Worm (Caenorhabditis elegans) whole organism, mixed stage, embryonic: ENCODE results near the gene D1053.2.

Source experiments
- ceh-43 ChIP-seq: fragments of 200-800 bp; sonication (Bioruptor generic); optimal IDR thresholded peaks from 2 replicates; lab custom pipeline; 2018; ENCODE audit warnings: mild to moderate bottlenecking, missing genetic modification characterization, moderate library complexity, missing compliant biosample characterization
- ces-1 ChIP-seq: fragments of 150-350 bp; optimal IDR thresholded peaks from 2 replicates; lab custom pipeline; 2014; ENCODE audit warnings: missing biosample characterization, missing genetic modification reagents, missing genetic modification characterization
- cnd-1 ChIP-seq: fragments of 200-800 bp; sonication (Bioruptor generic); optimal IDR thresholded peaks from 2 replicates; lab custom pipeline; 2018; ENCODE audit warnings: mild to moderate bottlenecking, missing genetic modification characterization, missing compliant biosample characterization
- flh-1 ChIP-seq: fragments of 200-800 bp; sonication (Bioruptor generic); optimal IDR thresholded peaks from 2 replicates; lab custom pipeline; 2018; ENCODE audit warnings: mild to moderate bottlenecking, missing genetic modification characterization, moderate library complexity, missing compliant biosample characterization
- lin-13 ChIP-seq: fragments of 150-350 bp; optimal IDR thresholded peaks from 2 replicates; lab custom pipeline; 2014; ENCODE audit warnings: missing biosample characterization, missing genetic modification characterization
- lin-32 ChIP-seq: fragments of 200-800 bp; sonication (Bioruptor generic); optimal IDR thresholded peaks from 2 replicates; lab custom pipeline; 2018; ENCODE audit warnings: mild to moderate bottlenecking, missing genetic modification characterization, missing compliant biosample characterization
- nhr-12 ChIP-seq: fragments of 150-350 bp; optimal IDR thresholded peaks from 2 replicates; lab custom pipeline; 2014; ENCODE audit warnings: missing biosample characterization, missing genetic modification characterization
- nhr-237 ChIP-seq: fragments of 150-350 bp; optimal IDR thresholded peaks from 2 replicates; lab custom pipeline; 2014; ENCODE audit warnings: missing biosample characterization, missing genetic modification characterization
- nhr-76 ChIP-seq: sonication (generic microtip); optimal IDR thresholded peaks from 2 replicates; lab custom pipeline; 2017; ENCODE audit warnings: missing biosample characterization, missing genetic modification characterization
- snpc-4 ChIP-seq: fragments of 150-350 bp; optimal IDR thresholded peaks from 2 replicates; lab custom pipeline; 2014; ENCODE audit warnings: missing biosample characterization, missing genetic modification characterization
- unc-39 ChIP-seq: fragments of 150-350 bp; optimal IDR thresholded peaks from 2 replicates; lab custom pipeline; 2014; ENCODE audit warnings: missing biosample characterization, missing genetic modification characterization
- unc-62 ChIP-seq: fragments of 150-350 bp; optimal IDR thresholded peaks from 2 replicates; lab custom pipeline; 2014; ENCODE audit warnings: missing biosample characterization, missing genetic modification reagents, missing genetic modification characterization
- ztf-11 ChIP-seq: fragments of 150-350 bp; optimal IDR thresholded peaks from 2 replicates; lab custom pipeline; 2014; ENCODE audit warnings: missing biosample characterization, missing genetic modification characterization

DNA sequence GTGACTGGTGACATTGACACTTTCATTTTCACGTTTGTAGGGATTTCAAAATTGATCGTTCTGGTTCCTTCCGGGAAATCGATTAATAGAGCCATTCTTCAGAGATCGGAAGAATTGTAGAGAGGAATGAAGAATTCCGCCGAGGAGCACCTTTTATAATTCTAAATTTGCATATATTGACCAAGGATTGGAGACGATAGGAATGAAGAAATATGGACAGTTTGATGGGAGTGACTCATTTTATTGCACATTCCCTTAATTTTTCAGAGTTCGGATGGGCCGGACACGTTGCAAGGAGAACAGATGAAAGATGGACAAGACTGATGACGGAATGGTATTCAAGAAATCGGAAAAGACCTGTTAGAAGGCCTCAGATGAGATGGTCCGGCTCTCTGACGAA lies 27.7 kb upstream of the D1053.2 start, which contains the start of gene C44C10.15:
- no peak for TF ChIP-seq snpc-4
- TF ChIP-seq unc-62 (GFP tag; lab: Kevin White, UChicago), result no peak
- TF ChIP-seq lin-32 (GFP tag; lab: Kevin White, UChicago), result no peak
- TF ChIP-seq ces-1 (GFP tag; lab: Kevin White, UChicago), result no peak
- no peak for TF ChIP-seq nhr-12
- no peak for TF ChIP-seq nhr-76 (tag; lab: Kevin White, UChicago)
- TF ChIP-seq flh-1 (GFP tag; lab: Kevin White, UChicago), result no peak
- TF ChIP-seq lin-13 (tag; lab: Kevin White, UChicago), result no peak
- no peak for TF ChIP-seq unc-39 (tag; lab: Kevin White, UChicago)
- no peak for TF ChIP-seq nhr-237 (tag; lab: Kevin White, UChicago)
- TF ChIP-seq ztf-11, result no peak
- no peak for TF ChIP-seq cnd-1 (tag; lab: Kevin White, UChicago)
- TF ChIP-seq ceh-43 (GFP tag; lab: Kevin White, UChicago), result no peak
